Fruit fly (Drosophila melanogaster) whole organism, pupa: ENCODE results near the gene Cyp316a1.

Experiments
- CG13204 ChIP-seq: fragments of 200-800 bp; sonication (Bioruptor generic); optimal IDR thresholded peaks from 2 replicates; lab custom pipeline; 2018; ENCODE audit warnings: missing biosample characterization, mild to moderate bottlenecking, missing genetic modification characterization, moderate library complexity
- CG14655 ChIP-seq: fragments of 200-800 bp; sonication (Bioruptor generic); optimal IDR thresholded peaks from 3 replicates; lab custom pipeline; 2017; ENCODE audit warnings: mild to moderate bottlenecking, missing biosample characterization, missing genetic modification reagents, missing genetic modification characterization
- CG17806 ChIP-seq: fragments of 200-800 bp; sonication (Bioruptor generic); optimal IDR thresholded peaks from 2 replicates; lab custom pipeline; 2018; ENCODE audit warnings: missing biosample characterization, mild to moderate bottlenecking, missing genetic modification characterization, moderate library complexity
- CG32121 ChIP-seq: fragments of 200-800 bp; sonication (Bioruptor generic); IDR thresholded peaks from 2 replicates; pipeline ENCODE4 v1.3.6; 2022; ENCODE audit warnings: missing biosample characterization, missing genetic modification characterization
- CG4496 ChIP-seq: fragments of 200-800 bp; sonication (Bioruptor generic); IDR thresholded peaks from 3 replicates; pipeline ENCODE4 v1.3.6; 2022; ENCODE audit warnings: missing biosample characterization, missing genetic modification characterization
- CG8159 ChIP-seq: fragments of 200-800 bp; sonication (Bioruptor generic); optimal IDR thresholded peaks from 3 replicates; lab custom pipeline; 2018; ENCODE audit warnings: missing biosample characterization, mild to moderate bottlenecking, missing genetic modification characterization, moderate library complexity
- EcR ChIP-seq: fragments of 200-800 bp; sonication (Bioruptor generic); optimal IDR thresholded peaks from 3 replicates; lab custom pipeline; 2019; ENCODE audit warnings: missing biosample characterization, missing genetic modification characterization, mild to moderate bottlenecking, moderate library complexity, missing genetic modification reagents
- Ets98B ChIP-seq: fragments of 200-800 bp; sonication (Bioruptor generic); IDR thresholded peaks from 2 replicates; pipeline ENCODE4 v1.3.6; 2022; ENCODE audit warnings: missing biosample characterization, missing genetic modification characterization
- Pif1A ChIP-seq: fragments of 200-800 bp; sonication (Bioruptor generic); optimal IDR thresholded peaks from 3 replicates; lab custom pipeline; 2016; ENCODE audit warnings: missing biosample characterization, missing genetic modification characterization
- Pif1B ChIP-seq: fragments of 200-800 bp; sonication (Bioruptor generic); optimal IDR thresholded peaks from 3 replicates; lab custom pipeline; 2016; ENCODE audit warnings: missing biosample characterization, missing genetic modification characterization
- fd96Ca ChIP-seq: fragments of 200-800 bp; sonication (Bioruptor generic); IDR thresholded peaks from 3 replicates; pipeline ENCODE4 v1.3.6; 2022; ENCODE audit warnings: missing biosample characterization, missing genetic modification characterization

The Cyp316a1 gene

dm6 chr3L:7542357-7542756, 50.7 kb downstream of the Cyp316a1 start, which contains the start of gene CG32376:
TSS of gene CG32376 (minus strand) at chr3L:7542457.
- TF ChIP-seq Pif1A (GFP tag; lab: Kevin White, UChicago), result no peak
- no peak for TF ChIP-seq fd96Ca (GFP tag; lab: Robert Waterston, UW)
- no peak for TF ChIP-seq CG8159 (tag; lab: Kevin White, UChicago)
- no peak for TF ChIP-seq Ets98B (GFP tag; lab: Robert Waterston, UW)
- no peak for TF ChIP-seq CG17806 (tag; lab: Kevin White, UChicago)
- no peak for TF ChIP-seq Pif1B (GFP tag; lab: Kevin White, UChicago)
- no peak for TF ChIP-seq CG4496
- no peak for TF ChIP-seq CG32121 (GFP tag; lab: Robert Waterston, UW)
- TF ChIP-seq EcR (GFP tag; lab: Kevin White, UChicago), result no peak
- TF ChIP-seq CG13204 (GFP tag; lab: Kevin White, UChicago), result no peak
- TF ChIP-seq CG14655 (GFP tag; lab: Kevin White, UChicago), result no peak
